Fruit fly (Drosophila melanogaster) whole organism: ENCODE measurements around the gene Ssb-c31a.

Experiments
- psq ChIP-seq: fragments of >200 bp; optimal IDR thresholded peaks from 2 replicates; lab custom pipeline; 2017
- usp ChIP-seq: fragments of >200 bp; optimal IDR thresholded peaks from 2 replicates; lab custom pipeline; 2017; ENCODE audit warnings: missing biosample characterization, missing genetic modification characterization, mixed read lengths

DNA sequence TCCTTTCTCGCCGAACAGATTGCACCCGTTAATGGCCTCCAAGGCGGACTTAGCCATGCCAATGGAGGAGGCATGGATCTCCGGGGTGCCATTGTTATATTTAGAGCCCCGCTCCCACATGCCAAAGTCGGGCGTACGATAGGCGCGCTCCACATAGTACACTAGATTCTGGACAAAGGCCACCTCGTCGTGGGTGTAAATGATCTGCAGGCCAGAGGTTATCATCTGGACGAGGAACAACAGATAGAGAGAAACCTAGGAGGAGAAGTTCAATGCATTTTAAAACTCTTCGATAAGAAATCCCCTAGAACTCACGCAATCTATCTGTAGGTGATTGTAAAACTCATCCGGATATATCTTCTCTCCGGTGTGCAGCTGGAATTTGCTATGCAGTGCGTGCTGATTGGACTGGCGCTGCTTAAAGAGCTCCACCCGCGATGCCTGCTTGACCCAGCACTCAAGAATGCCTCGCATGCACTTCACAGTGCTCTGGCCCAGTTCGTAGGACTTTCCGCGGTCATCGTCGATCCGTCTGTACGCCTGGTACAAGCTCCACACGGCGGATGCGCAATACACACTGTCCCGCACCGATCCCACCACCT lies 15.3 kb upstream of the Ssb-c31a start:
- TF ChIP-seq usp (GFP tag; lab: Kevin White, UChicago), result no peak
- no peak for TF ChIP-seq psq (lab: Kevin White, UChicago)
